Worm (Caenorhabditis elegans): ENCODE results near the gene his-62.

DNA sequence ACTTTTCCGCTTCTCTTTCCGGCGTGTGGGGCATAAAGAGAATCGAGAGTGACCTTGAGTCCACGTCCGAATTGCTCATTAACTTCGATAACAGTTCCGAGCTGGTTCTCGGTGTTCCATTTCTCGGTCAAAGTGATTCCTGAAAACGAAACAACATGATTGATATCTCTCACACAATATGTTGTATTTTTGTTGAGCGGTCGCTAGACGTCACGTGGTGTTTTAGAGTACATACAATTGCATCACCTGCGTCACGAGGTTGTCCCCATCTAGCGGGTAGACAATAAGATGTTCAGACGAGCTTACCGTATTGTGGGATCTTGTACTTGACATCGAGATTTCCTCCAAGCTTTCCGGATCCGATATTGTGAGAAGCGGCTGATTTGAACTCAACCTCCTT, 21.0 kb downstream of the his-62 start:
- TF ChIP-seq fkh-10 (GFP tag; optimal IDR thresholded peaks at IDR 0.05) (no peak), lin-15B (tag; optimal IDR thresholded peaks at IDR 0.05) (no peak), nhr-237 (tag; optimal IDR thresholded peaks at IDR 0.05) (no peak), zag-1 (tag; optimal IDR thresholded peaks at IDR 0.05) (no peak), nhr-11 (tag; optimal IDR thresholded peaks at IDR 0.05) (no peak), zip-4 (GFP tag; optimal IDR thresholded peaks at IDR 0.05) (no peak), snpc-4 (tag; optimal IDR thresholded peaks at IDR 0.05) (no peak), nhr-28 (tag; optimal IDR thresholded peaks at IDR 0.05) (no peak), unc-130 (tag; optimal IDR thresholded peaks at IDR 0.05) (peak; percentile 73), ceh-8 (GFP tag; optimal IDR thresholded peaks at IDR 0.05) (no peak), dpl-1 (GFP tag; optimal IDR thresholded peaks at IDR 0.05) (peak in 2 of 3 experiments; percentile 51 to 66), ztf-11 (tag; optimal IDR thresholded peaks at IDR 0.05) (no peak), mdl-1 (tag; optimal IDR thresholded peaks at IDR 0.05) (peak in 1 of 2 experiments; percentile 86), lin-39 (tag; optimal IDR thresholded peaks at IDR 0.05) (peak; percentile 9)
